Fruit fly (Drosophila melanogaster) whole organism, wandering third instar larva: ENCODE measurements around the gene Ctu2.

Experiments used
- Abd-B ChIP-seq: fragments of >200 bp; optimal IDR thresholded peaks from 2 replicates; lab custom pipeline; 2017; ENCODE audit warnings: missing biosample characterization, missing genetic modification characterization
- CG9705 ChIP-seq: fragments of 200-800 bp; sonication (Bioruptor generic); optimal IDR thresholded peaks from 2 replicates; lab custom pipeline; 2018; ENCODE audit warnings: missing biosample characterization, mild to moderate bottlenecking, missing genetic modification characterization
- Dfd ChIP-seq: fragments of >200 bp; optimal IDR thresholded peaks from 2 replicates; lab custom pipeline; 2017; ENCODE audit warnings: missing biosample characterization, missing genetic modification characterization
- Hr78 ChIP-seq: fragments of >200 bp; optimal IDR thresholded peaks from 2 replicates; lab custom pipeline; 2017; ENCODE audit warnings: missing biosample characterization, missing genetic modification characterization
- Jra ChIP-seq: sonication (Bioruptor generic); optimal IDR thresholded peaks from 2 replicates; lab custom pipeline; 2016; ENCODE audit warnings: missing biosample characterization, missing genetic modification characterization
- Mio ChIP-seq: sonication (Bioruptor generic); optimal IDR thresholded peaks from 2 replicates; lab custom pipeline; 2016; ENCODE audit warnings: missing biosample characterization, missing genetic modification characterization
- Sp1 ChIP-seq: fragments of 200-800 bp; sonication (Bioruptor generic); optimal IDR thresholded peaks from 3 replicates; lab custom pipeline; 2019; ENCODE audit warnings: missing biosample characterization, mild to moderate bottlenecking, missing genetic modification characterization, moderate library complexity
- ey ChIP-seq: fragments of 200-800 bp; sonication (Bioruptor generic); optimal IDR thresholded peaks from 2 replicates; lab custom pipeline; 2016; ENCODE audit warnings: missing biosample characterization, missing genetic modification characterization
- h ChIP-seq: fragments of 200-800 bp; sonication (Bioruptor generic); optimal IDR thresholded peaks from 3 replicates; lab custom pipeline; 2016; ENCODE audit warnings: missing biosample characterization, mild to moderate bottlenecking, missing genetic modification characterization
- psq ChIP-seq: fragments of 200-800 bp; sonication (Bioruptor generic); optimal IDR thresholded peaks from 3 replicates; lab custom pipeline; 2017; ENCODE audit warnings: missing biosample characterization, mild to moderate bottlenecking, missing genetic modification characterization, moderate library complexity
- tai ChIP-seq: sonication (Bioruptor generic); optimal IDR thresholded peaks from 2 replicates; lab custom pipeline; 2016; ENCODE audit warnings: missing biosample characterization, missing genetic modification characterization
- usp ChIP-seq: fragments of >200 bp; optimal IDR thresholded peaks from 2 replicates; lab custom pipeline; 2017; ENCODE audit warnings: missing biosample characterization, missing genetic modification characterization
- woc ChIP-seq: sonication (Bioruptor generic); optimal IDR thresholded peaks from 2 replicates; lab custom pipeline; 2016; ENCODE audit warnings: missing biosample characterization, mild to moderate bottlenecking, missing genetic modification characterization

- TF ChIP-seq woc (GFP tag; lab: Kevin White, UChicago): no peak
- no peak for TF ChIP-seq Abd-B (GFP tag; lab: Kevin White, UChicago)
- TF ChIP-seq psq (GFP tag; lab: Kevin White, UChicago): no peak
- TF ChIP-seq h (GFP tag; lab: Kevin White, UChicago): no peak
- TF ChIP-seq ey (GFP tag; lab: Kevin White, UChicago): no peak
- no peak for TF ChIP-seq Dfd (GFP tag; lab: Kevin White, UChicago)
- TF ChIP-seq Hr78 (GFP tag; lab: Kevin White, UChicago): no peak
- TF ChIP-seq usp (GFP tag; lab: Kevin White, UChicago): no peak
- no peak for TF ChIP-seq Mio (GFP tag; lab: Kevin White, UChicago)
- no peak for TF ChIP-seq Sp1 (GFP tag; lab: Kevin White, UChicago)
- no peak for TF ChIP-seq Jra (GFP tag; lab: Kevin White, UChicago)
- TF ChIP-seq CG9705 (GFP tag; lab: Kevin White, UChicago): no peak
- no peak for TF ChIP-seq tai (GFP tag; lab: Kevin White, UChicago)
Observed at dm6 chr2L:19512184-19512583, 19.1 kb upstream of the Ctu2 start.
